Worm (Caenorhabditis elegans) whole organism, L1 larva: ENCODE measurements around the gene cup-16.

Experiments
- C04F5.9 ChIP-seq: sonication (generic microtip); optimal IDR thresholded peaks from 2 replicates; lab custom pipeline; 2016; ENCODE audit warnings: missing genetic modification characterization, missing compliant biosample characterization
- Y116A8C.19 ChIP-seq: sonication (generic microtip); optimal IDR thresholded peaks from 2 replicates; lab custom pipeline; 2016; ENCODE audit warnings: missing compliant biosample characterization, missing genetic modification characterization, borderline replicate concordance
- ama-1 ChIP-seq: fragments of 150-350 bp; optimal IDR thresholded peaks from 2 replicates; lab custom pipeline; 2014
- ceh-8 ChIP-seq: fragments of 200-800 bp; sonication (Bioruptor generic); optimal IDR thresholded peaks from 2 replicates; lab custom pipeline; 2018; ENCODE audit warnings: mild to moderate bottlenecking, missing genetic modification characterization, moderate library complexity, missing compliant biosample characterization
- ceh-88 ChIP-seq: fragments of 200-800 bp; sonication (Bioruptor generic); IDR thresholded peaks from 2 replicates; pipeline ENCODE4 v1.3.6; 2022; ENCODE audit warnings: missing genetic modification characterization, missing compliant biosample characterization
- dpl-1 ChIP-seq, 3 experiments: fragments of 150-350 bp in 2 of 3; sonication (generic microtip) in 1 of 3; optimal IDR thresholded peaks; 2 replicates each; lab custom pipeline; 2014 to 2017; ENCODE audit warnings: missing biosample characterization in 3 of 3, missing genetic modification characterization in 3 of 3, missing genetic modification reagents in 3 of 3
- dsc-1 ChIP-seq: sonication (generic microtip); optimal IDR thresholded peaks from 2 replicates; lab custom pipeline; 2016; ENCODE audit warnings: mild to moderate bottlenecking, missing genetic modification characterization, missing compliant biosample characterization
- efl-3 ChIP-seq: fragments of 200-800 bp; sonication (Bioruptor generic); optimal IDR thresholded peaks from 2 replicates; lab custom pipeline; 2018; ENCODE audit warnings: mild to moderate bottlenecking, missing genetic modification characterization, missing compliant biosample characterization
- egl-13 ChIP-seq: sonication (generic microtip); optimal IDR thresholded peaks from 2 replicates; lab custom pipeline; 2016; ENCODE audit warnings: missing genotype, missing genetic modification reagents, missing genetic modification characterization, missing compliant biosample characterization
- ets-5 ChIP-seq: fragments of 200-800 bp; sonication (Bioruptor generic); IDR thresholded peaks from 2 replicates; pipeline ENCODE4 v1.3.6; 2022; ENCODE audit warnings: missing genetic modification characterization, missing compliant biosample characterization
- fkh-8 ChIP-seq: sonication (generic microtip); optimal IDR thresholded peaks from 2 replicates; lab custom pipeline; 2016; ENCODE audit warnings: mild to moderate bottlenecking, missing genetic modification characterization, missing compliant biosample characterization
- hlh-17 ChIP-seq: fragments of 200-800 bp; sonication (Bioruptor generic); optimal IDR thresholded peaks from 2 replicates; lab custom pipeline; 2018; ENCODE audit warnings: missing genetic modification characterization, mild to moderate bottlenecking, missing compliant biosample characterization, moderate library complexity, borderline replicate concordance
- hpl-2 ChIP-seq: fragments of 150-350 bp; optimal IDR thresholded peaks from 2 replicates; lab custom pipeline; 2014; ENCODE audit warnings: missing biosample characterization, missing genetic modification reagents, missing genetic modification characterization
- irx-1 ChIP-seq: sonication (generic microtip); optimal IDR thresholded peaks from 2 replicates; lab custom pipeline; 2016; ENCODE audit warnings: missing genetic modification characterization, missing compliant biosample characterization
- jun-1 ChIP-seq: fragments of 150-350 bp; optimal IDR thresholded peaks from 2 replicates; lab custom pipeline; 2014; ENCODE audit warnings: missing biosample characterization, missing genetic modification reagents, missing genetic modification characterization
- lin-14 ChIP-seq: fragments of 200-800 bp; sonication (Bioruptor generic); optimal IDR thresholded peaks from 2 replicates; lab custom pipeline; 2018; ENCODE audit warnings: mild to moderate bottlenecking, missing genetic modification characterization, moderate library complexity, missing compliant biosample characterization
- lin-15B ChIP-seq: fragments of 150-350 bp; sonication (generic microtip); optimal IDR thresholded peaks from 3 replicates; lab custom pipeline; 2014; ENCODE audit warnings: missing biosample characterization, missing genetic modification characterization
- lin-35 ChIP-seq, 2 experiments: fragments of 150-350 bp; optimal IDR thresholded peaks; 2 replicates each; lab custom pipeline; 2014; ENCODE audit warnings: missing biosample characterization in 2 of 2, missing genetic modification characterization in 2 of 2, missing genetic modification reagents in 2 of 2
- lin-39 ChIP-seq: fragments of 150-350 bp; optimal IDR thresholded peaks from 2 replicates; lab custom pipeline; 2014; ENCODE audit warnings: missing biosample characterization, missing genetic modification reagents, missing genetic modification characterization
- mab-9 ChIP-seq: fragments of 200-800 bp; sonication (Bioruptor generic); IDR thresholded peaks from 2 replicates; pipeline ENCODE4 v1.3.6; 2022; ENCODE audit warnings: missing genetic modification reagents, missing genetic modification characterization, missing compliant biosample characterization
- mef-2 ChIP-seq: fragments of 150-350 bp; optimal IDR thresholded peaks from 2 replicates; lab custom pipeline; 2014; ENCODE audit warnings: missing biosample characterization, missing genetic modification characterization
- mep-1 ChIP-seq: fragments of 150-350 bp; optimal IDR thresholded peaks from 2 replicates; lab custom pipeline; 2014; ENCODE audit warnings: missing biosample characterization, missing genetic modification characterization
- nhr-11 ChIP-seq: fragments of 150-350 bp; optimal IDR thresholded peaks from 2 replicates; lab custom pipeline; 2014; ENCODE audit warnings: missing biosample characterization, missing genetic modification characterization
- nhr-12 ChIP-seq: sonication (generic microtip); optimal IDR thresholded peaks from 2 replicates; lab custom pipeline; 2017; ENCODE audit warnings: missing biosample characterization, missing genetic modification characterization
- nhr-77 ChIP-seq: fragments of 150-350 bp; optimal IDR thresholded peaks from 2 replicates; lab custom pipeline; 2014; ENCODE audit warnings: missing biosample characterization, missing genetic modification characterization
- nhr-84 ChIP-seq: sonication (generic microtip); optimal IDR thresholded peaks from 2 replicates; lab custom pipeline; 2017; ENCODE audit warnings: missing biosample characterization, missing genetic modification characterization
- pag-3 ChIP-seq: sonication (generic microtip); optimal IDR thresholded peaks from 2 replicates; lab custom pipeline; 2017; ENCODE audit warnings: missing genetic modification characterization, mild to moderate bottlenecking, missing compliant biosample characterization, antibody characterized with exemption, borderline replicate concordance; ENCODE audit not compliant: insufficient read depth
- pqm-1 ChIP-seq: sonication (generic microtip); optimal IDR thresholded peaks from 3 replicates; lab custom pipeline; 2017; ENCODE audit warnings: missing biosample characterization, missing genetic modification characterization
- rnt-1 ChIP-seq: sonication (generic microtip); optimal IDR thresholded peaks from 2 replicates; lab custom pipeline; 2016; ENCODE audit warnings: mild to moderate bottlenecking, missing genetic modification characterization, moderate library complexity, missing compliant biosample characterization
- snpc-4 ChIP-seq: fragments of 150-350 bp; optimal IDR thresholded peaks from 2 replicates; lab custom pipeline; 2014; ENCODE audit warnings: missing biosample characterization, missing genetic modification characterization
- snu-23 ChIP-seq: sonication (generic microtip); optimal IDR thresholded peaks from 2 replicates; lab custom pipeline; 2016; ENCODE audit warnings: missing genetic modification characterization, missing compliant biosample characterization
- sup-37 ChIP-seq: fragments of 200-800 bp; sonication (Bioruptor generic); optimal IDR thresholded peaks from 2 replicates; lab custom pipeline; 2018; ENCODE audit warnings: mild to moderate bottlenecking, missing genetic modification characterization, missing compliant biosample characterization
- tlp-1 ChIP-seq: fragments of 150-350 bp; optimal IDR thresholded peaks from 2 replicates; lab custom pipeline; 2014; ENCODE audit warnings: missing biosample characterization, missing genetic modification characterization
- unc-130 ChIP-seq: fragments of 150-350 bp; optimal IDR thresholded peaks from 2 replicates; lab custom pipeline; 2017; ENCODE audit warnings: missing biosample characterization, missing genetic modification characterization, inconsistent platforms
- unc-62 ChIP-seq: fragments of 150-350 bp; optimal IDR thresholded peaks from 2 replicates; lab custom pipeline; 2014; ENCODE audit warnings: missing biosample characterization, missing genetic modification reagents, missing genetic modification characterization
- unc-98 ChIP-seq: fragments of 200-800 bp; sonication (Bioruptor generic); IDR thresholded peaks from 2 replicates; pipeline ENCODE4 v1.3.6; 2022; ENCODE audit warnings: missing genetic modification characterization, missing compliant biosample characterization
- xbp-1 ChIP-seq: sonication (generic microtip); optimal IDR thresholded peaks from 2 replicates; lab custom pipeline; 2016; ENCODE audit warnings: missing genetic modification characterization, missing compliant biosample characterization

cup-16 gene

DNA sequence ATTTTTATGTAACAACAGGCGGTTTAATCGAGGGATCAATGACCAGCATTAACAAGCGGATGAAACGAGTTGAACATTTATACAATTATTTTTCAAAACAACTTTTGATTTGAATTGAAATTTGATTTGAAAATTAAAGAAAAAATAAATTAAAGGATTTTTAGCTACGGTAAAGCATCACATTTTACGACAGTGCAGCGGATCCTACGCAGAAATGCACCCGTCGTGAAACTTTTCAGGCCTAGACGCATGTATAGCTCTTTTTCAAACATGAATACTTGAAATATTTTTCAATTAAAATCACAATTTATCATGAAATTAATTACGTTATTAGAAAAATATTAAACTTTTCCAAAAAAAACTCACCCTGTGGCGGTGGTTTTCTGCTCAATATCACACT is 5.9 kb upstream of the cup-16 start (continued):
- TF ChIP-seq rnt-1 (no peak), dsc-1 (no peak), tlp-1 (tag; lab: Kevin White, UChicago) (no peak), lin-39 (tag; lab: Kevin White, UChicago) (no peak), unc-62 (GFP tag; lab: Kevin White, UChicago) (no peak), efl-3 (GFP tag; lab: Kevin White, UChicago) (no peak), irx-1 (no peak), snpc-4 (tag; lab: Kevin White, UChicago) (no peak), dpl-1 (GFP tag; optimal IDR thresholded peaks at IDR 0.05; lab: Kevin White, UChicago) (peak in 1 of 3 experiments; percentile 20), mab-9 (GFP tag; lab: Robert Waterston, UW) (no peak), lin-35 (GFP tag; optimal IDR thresholded peaks at IDR 0.05; lab: Kevin White, UChicago) (no peak), lin-14 (GFP tag; lab: Kevin White, UChicago) (no peak), unc-130 (no peak), snu-23 (GFP tag; lab: Kevin White, UChicago) (no peak), nhr-77 (tag; lab: Kevin White, UChicago) (no peak), mep-1 (tag; lab: Kevin White, UChicago) (peak; percentile 3), pqm-1 (tag; lab: Kevin White, UChicago) (no peak), egl-13 (no peak), jun-1 (tag; lab: Kevin White, UChicago) (no peak)

DNA sequence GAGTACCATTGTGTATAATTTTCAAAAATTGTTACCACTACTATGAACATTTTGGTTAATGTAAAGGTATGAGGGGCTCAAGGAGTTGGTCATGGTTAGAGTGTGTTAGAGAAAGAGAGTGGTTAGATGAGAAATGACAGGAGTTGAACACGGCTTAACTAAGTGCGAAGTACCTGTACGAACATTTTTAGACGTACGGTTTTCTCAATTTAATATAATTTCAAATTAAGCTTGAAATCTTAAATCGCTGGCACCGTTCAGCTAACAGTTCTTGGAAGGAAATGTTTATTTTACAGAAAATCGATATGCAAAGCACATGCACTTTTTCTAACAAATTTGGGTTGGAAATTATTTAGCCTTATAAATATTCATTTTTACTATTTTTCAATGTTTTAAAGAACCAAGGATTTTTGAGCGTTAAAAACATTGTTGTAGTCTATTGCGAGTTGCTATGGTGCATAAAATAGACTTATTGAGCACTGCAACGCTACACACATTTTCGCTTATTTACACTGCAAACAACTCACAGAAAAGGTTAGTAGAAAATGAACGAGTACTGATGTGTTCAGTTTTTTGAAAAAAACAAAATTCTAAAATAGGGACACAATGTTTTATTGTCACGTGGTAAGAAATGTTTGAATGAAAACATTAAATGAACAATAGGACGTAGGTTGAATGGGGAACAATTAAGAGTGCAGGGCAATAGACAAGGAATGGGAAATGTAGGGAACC is 5.2 kb upstream of the cup-16 start, which contains the start of gene sphk-1:
Gene sphk-1 (minus strand): TSS at position 51 of the 732 bp plus-strand sequence.
- TF ChIP-seq snpc-4 (tag; lab: Kevin White, UChicago) (no peak), lin-14 (GFP tag; lab: Kevin White, UChicago) (no peak), hpl-2 (GFP tag; lab: Kevin White, UChicago) (no peak), unc-98 (GFP tag; lab: Robert Waterston, UW) (no peak), unc-62 (GFP tag; lab: Kevin White, UChicago) (no peak), pqm-1 (tag; lab: Kevin White, UChicago) (no peak), nhr-84 (tag; lab: Kevin White, UChicago) (no peak), fkh-8 (no peak), nhr-11 (tag; lab: Kevin White, UChicago) (no peak), nhr-12 (tag; lab: Kevin White, UChicago) (no peak), mef-2 (no peak), ama-1 (no peak), mep-1 (tag; lab: Kevin White, UChicago) (no peak), pag-3 (tag; lab: Kevin White, UChicago) (no peak), C04F5.9 (tag; lab: Kevin White, UChicago) (no peak), lin-15B (tag; lab: Kevin White, UChicago) (no peak), ceh-88 (GFP tag; lab: Robert Waterston, UW) (no peak), hlh-17 (GFP tag; lab: Kevin White, UChicago) (no peak), dpl-1 (GFP tag; optimal IDR thresholded peaks at IDR 0.05; lab: Kevin White, UChicago) (no peak), xbp-1 (no peak)

ce11 chrII:8703729-8704128 is 3.2 kb upstream of the cup-16 start, which contains the start of gene ceh-7:
Gene ceh-7 (minus strand): TSS chrII:8703829.
- TF ChIP-seq ceh-8 (GFP tag; lab: Kevin White, UChicago): no peak
- TF ChIP-seq ets-5 (GFP tag; lab: Robert Waterston, UW): no peak
- no peak for TF ChIP-seq sup-37 (GFP tag; lab: Kevin White, UChicago)
- TF ChIP-seq C04F5.9 (tag; lab: Kevin White, UChicago): no peak
- no peak for TF ChIP-seq Y116A8C.19 (tag; lab: Kevin White, UChicago)
